Worm (Caenorhabditis elegans) whole organism, L3 larva: Measurements from ENCODE around the gene soc-2.

Experiments
- ZK546.5 ChIP-seq: sonication (generic microtip); optimal IDR thresholded peaks from 2 replicates; lab custom pipeline; 2017; ENCODE audit warnings: missing biosample characterization, missing genetic modification characterization
- lin-39 ChIP-seq: fragments of 150-350 bp; optimal IDR thresholded peaks from 2 replicates; lab custom pipeline; 2018; ENCODE audit warnings: missing biosample characterization, missing genetic modification reagents, missing genetic modification characterization
- nhr-11 ChIP-seq: fragments of 150-350 bp; optimal IDR thresholded peaks from 2 replicates; lab custom pipeline; 2014; ENCODE audit warnings: missing biosample characterization, missing genetic modification characterization
- nhr-28 ChIP-seq: fragments of 150-350 bp; optimal IDR thresholded peaks from 2 replicates; lab custom pipeline; 2014; ENCODE audit warnings: missing biosample characterization, missing genetic modification characterization
- ztf-4 ChIP-seq: fragments of 150-350 bp; optimal IDR thresholded peaks from 2 replicates; lab custom pipeline; 2014; ENCODE audit warnings: missing biosample characterization, missing genetic modification characterization

ce11 chrIV:5088814-5089322, 63.4 kb downstream of the soc-2 start, which contains the start of gene ivd-1:
- TF ChIP-seq ztf-4 (tag; lab: Kevin White, UChicago) (no peak), lin-39 (no peak), nhr-28 (tag; lab: Kevin White, UChicago) (no peak), nhr-11 (tag; lab: Kevin White, UChicago) (no peak), ZK546.5 (tag; lab: Kevin White, UChicago) (no peak)
